Worm (Caenorhabditis elegans) whole organism, mixed stage, embryonic: ENCODE results near the gene F47B8.13.

Experiments
- M03D4.4 ChIP-seq: sonication (generic microtip); optimal IDR thresholded peaks from 2 replicates; lab custom pipeline; 2017; ENCODE audit warnings: mild to moderate bottlenecking, missing genetic modification characterization, missing compliant biosample characterization
- bed-3 ChIP-seq: fragments of 200-800 bp; sonication (Bioruptor generic); optimal IDR thresholded peaks from 3 replicates; lab custom pipeline; 2018; ENCODE audit warnings: mild to moderate bottlenecking, missing genetic modification characterization, moderate library complexity, missing compliant biosample characterization
- blmp-1 ChIP-seq: fragments of 150-350 bp; optimal IDR thresholded peaks from 2 replicates; lab custom pipeline; 2014; ENCODE audit warnings: missing biosample characterization, missing genetic modification characterization
- ceh-43 ChIP-seq: fragments of 200-800 bp; sonication (Bioruptor generic); optimal IDR thresholded peaks from 2 replicates; lab custom pipeline; 2018; ENCODE audit warnings: mild to moderate bottlenecking, missing genetic modification characterization, moderate library complexity, missing compliant biosample characterization
- ceh-83 ChIP-seq: fragments of 200-800 bp; sonication (Bioruptor generic); optimal IDR thresholded peaks from 2 replicates; lab custom pipeline; 2018; ENCODE audit warnings: mild to moderate bottlenecking, missing genetic modification characterization, missing compliant biosample characterization
- cnd-1 ChIP-seq: fragments of 200-800 bp; sonication (Bioruptor generic); optimal IDR thresholded peaks from 2 replicates; lab custom pipeline; 2018; ENCODE audit warnings: mild to moderate bottlenecking, missing genetic modification characterization, missing compliant biosample characterization
- drap-1 ChIP-seq: fragments of 200-800 bp; sonication (Bioruptor generic); optimal IDR thresholded peaks from 3 replicates; lab custom pipeline; 2018; ENCODE audit warnings: mild to moderate bottlenecking, missing genetic modification characterization, missing compliant biosample characterization
- elt-1 ChIP-seq: sonication (generic microtip); optimal IDR thresholded peaks from 2 replicates; lab custom pipeline; 2017; ENCODE audit warnings: missing genetic modification characterization, mild to moderate bottlenecking, missing compliant biosample characterization, antibody characterized with exemption, moderate library complexity, borderline replicate concordance; ENCODE audit not compliant: insufficient read depth
- elt-3 ChIP-seq: fragments of 150-350 bp; optimal IDR thresholded peaks from 2 replicates; lab custom pipeline; 2014; ENCODE audit warnings: missing biosample characterization, missing genetic modification characterization
- flh-1 ChIP-seq: fragments of 200-800 bp; sonication (Bioruptor generic); optimal IDR thresholded peaks from 2 replicates; lab custom pipeline; 2018; ENCODE audit warnings: mild to moderate bottlenecking, missing genetic modification characterization, moderate library complexity, missing compliant biosample characterization
- ham-2 ChIP-seq: fragments of 200-800 bp; sonication (Bioruptor generic); optimal IDR thresholded peaks from 2 replicates; lab custom pipeline; 2018; ENCODE audit warnings: mild to moderate bottlenecking, missing genetic modification characterization, missing compliant biosample characterization
- hlh-1 ChIP-seq: fragments of 150-350 bp; optimal IDR thresholded peaks from 2 replicates; lab custom pipeline; 2014; ENCODE audit warnings: missing biosample characterization, missing genetic modification reagents, missing genetic modification characterization
- lin-13 ChIP-seq: fragments of 150-350 bp; optimal IDR thresholded peaks from 2 replicates; lab custom pipeline; 2014; ENCODE audit warnings: missing biosample characterization, missing genetic modification characterization
- lin-32 ChIP-seq: fragments of 200-800 bp; sonication (Bioruptor generic); optimal IDR thresholded peaks from 2 replicates; lab custom pipeline; 2018; ENCODE audit warnings: mild to moderate bottlenecking, missing genetic modification characterization, missing compliant biosample characterization
- lsy-2 ChIP-seq: fragments of 150-350 bp; optimal IDR thresholded peaks from 2 replicates; lab custom pipeline; 2014; ENCODE audit warnings: missing biosample characterization, missing genetic modification characterization
- mab-5 ChIP-seq: fragments of 150-350 bp; optimal IDR thresholded peaks from 2 replicates; lab custom pipeline; 2014; ENCODE audit warnings: missing biosample characterization, missing genetic modification characterization
- mep-1 ChIP-seq: fragments of 150-350 bp; optimal IDR thresholded peaks from 2 replicates; lab custom pipeline; 2017; ENCODE audit warnings: missing biosample characterization, missing genetic modification reagents, missing genetic modification characterization, inconsistent platforms
- mls-2 ChIP-seq: sonication (generic microtip); optimal IDR thresholded peaks from 2 replicates; lab custom pipeline; 2016; ENCODE audit warnings: mild to moderate bottlenecking, missing genetic modification characterization, moderate library complexity, missing compliant biosample characterization
- nhr-12 ChIP-seq: fragments of 150-350 bp; optimal IDR thresholded peaks from 2 replicates; lab custom pipeline; 2014; ENCODE audit warnings: missing biosample characterization, missing genetic modification characterization
- nhr-2 ChIP-seq: fragments of 150-350 bp; optimal IDR thresholded peaks from 2 replicates; lab custom pipeline; 2014; ENCODE audit warnings: missing biosample characterization, missing genetic modification characterization
- nhr-28 ChIP-seq: fragments of 150-350 bp; optimal IDR thresholded peaks from 2 replicates; lab custom pipeline; 2014; ENCODE audit warnings: missing biosample characterization, missing genetic modification characterization
- nhr-76 ChIP-seq: sonication (generic microtip); optimal IDR thresholded peaks from 2 replicates; lab custom pipeline; 2017; ENCODE audit warnings: missing biosample characterization, missing genetic modification characterization
- pha-4 ChIP-seq: fragments of 150-350 bp; optimal IDR thresholded peaks from 2 replicates; lab custom pipeline; 2018; ENCODE audit warnings: missing biosample characterization, missing genetic modification reagents, missing genetic modification characterization
- sem-2 ChIP-seq: fragments of 200-800 bp; sonication (Bioruptor generic); optimal IDR thresholded peaks from 2 replicates; lab custom pipeline; 2018; ENCODE audit warnings: mild to moderate bottlenecking, missing genetic modification characterization, missing compliant biosample characterization
- snpc-4 ChIP-seq: fragments of 150-350 bp; optimal IDR thresholded peaks from 2 replicates; lab custom pipeline; 2014; ENCODE audit warnings: missing biosample characterization, missing genetic modification characterization
- sptf-1 ChIP-seq: sonication (generic microtip); optimal IDR thresholded peaks from 2 replicates; lab custom pipeline; 2017; ENCODE audit warnings: mild to moderate bottlenecking, missing genetic modification characterization, moderate library complexity, missing compliant biosample characterization
- tbx-8 ChIP-seq: fragments of 200-800 bp; sonication (Bioruptor generic); optimal IDR thresholded peaks from 2 replicates; lab custom pipeline; 2018; ENCODE audit warnings: mild to moderate bottlenecking, missing genetic modification characterization, moderate library complexity, missing compliant biosample characterization
- unc-120 ChIP-seq: sonication (generic microtip); optimal IDR thresholded peaks from 2 replicates; lab custom pipeline; 2017; ENCODE audit warnings: missing genetic modification characterization, missing compliant biosample characterization; ENCODE audit not compliant: poor library complexity, severe bottlenecking
- unc-39 ChIP-seq: fragments of 150-350 bp; optimal IDR thresholded peaks from 2 replicates; lab custom pipeline; 2014; ENCODE audit warnings: missing biosample characterization, missing genetic modification characterization
- unc-62 ChIP-seq: fragments of 150-350 bp; optimal IDR thresholded peaks from 2 replicates; lab custom pipeline; 2014; ENCODE audit warnings: missing biosample characterization, missing genetic modification reagents, missing genetic modification characterization
- zip-8 ChIP-seq: fragments of 150-350 bp; optimal IDR thresholded peaks from 2 replicates; lab custom pipeline; 2014; ENCODE audit warnings: missing biosample characterization, missing genetic modification characterization

The F47B8.13 gene

ce11 chrV:14336655-14337054 lies 17.1 kb upstream of the F47B8.13 start, which contains the start of gene srm-6:
srm-6 (plus strand) TSS chrV:14336955.
- TF ChIP-seq lsy-2, result no peak
- TF ChIP-seq unc-62 (GFP tag; lab: Kevin White, UChicago), result no peak
- TF ChIP-seq zip-8 (tag; lab: Kevin White, UChicago), result no peak
- TF ChIP-seq nhr-76 (tag; lab: Kevin White, UChicago), result no peak
- TF ChIP-seq M03D4.4 (tag; lab: Kevin White, UChicago), result no peak
- TF ChIP-seq ham-2, result no peak
- TF ChIP-seq lin-32, result no peak

ce11 chrV:14334901-14335300 lies 15.4 kb upstream of the F47B8.13 start, which contains the start of gene srm-5:
srm-5 (plus strand) TSS chrV:14335201.
- TF ChIP-seq lsy-2 (no peak), unc-120 (tag; lab: Kevin White, UChicago) (no peak), mls-2 (no peak), hlh-1 (tag; lab: Kevin White, UChicago) (no peak), tbx-8 (no peak), drap-1 (GFP tag; lab: Kevin White, UChicago) (no peak), blmp-1 (no peak), nhr-12 (no peak), sptf-1 (tag; lab: Kevin White, UChicago) (no peak), lin-32 (no peak), elt-3 (tag; lab: Kevin White, UChicago) (no peak), lin-13 (tag; lab: Kevin White, UChicago) (no peak), unc-62 (GFP tag; lab: Kevin White, UChicago) (no peak), M03D4.4 (tag; lab: Kevin White, UChicago) (no peak), unc-39 (tag; lab: Kevin White, UChicago) (no peak), bed-3 (GFP tag; lab: Kevin White, UChicago) (no peak), nhr-2 (tag; lab: Kevin White, UChicago) (no peak), sem-2 (GFP tag; lab: Kevin White, UChicago) (no peak), ceh-43 (GFP tag; lab: Kevin White, UChicago) (no peak)

- TF ChIP-seq drap-1 (GFP tag; lab: Kevin White, UChicago) (no peak), nhr-28 (tag; lab: Kevin White, UChicago) (no peak), mab-5 (tag; lab: Kevin White, UChicago) (no peak), cnd-1 (no peak), nhr-12 (no peak), nhr-2 (tag; lab: Kevin White, UChicago) (no peak), unc-39 (tag; lab: Kevin White, UChicago) (no peak), lin-13 (tag; lab: Kevin White, UChicago) (no peak), ceh-83 (no peak), pha-4 (tag; lab: Kevin White, UChicago) (no peak), lin-32 (no peak), tbx-8 (no peak), flh-1 (GFP tag; lab: Kevin White, UChicago) (no peak), mls-2 (no peak), nhr-76 (tag; lab: Kevin White, UChicago) (no peak), mep-1 (tag; lab: Kevin White, UChicago) (no peak), ham-2 (no peak), zip-8 (tag; lab: Kevin White, UChicago) (no peak)
Observed at ce11 chrV:14333116-14333515, 13.6 kb upstream of the F47B8.13 start, which contains the start of gene srm-4. srm-4 (plus strand) TSS chrV:14333416.

ce11 chrV:14331477-14331876 lies 11.9 kb upstream of the F47B8.13 start, which contains the start of gene F47B8.8:
F47B8.8 (plus strand) TSS chrV:14331733.
- TF ChIP-seq bed-3 (GFP tag; lab: Kevin White, UChicago) (no peak), tbx-8 (no peak), elt-3 (tag; lab: Kevin White, UChicago) (no peak), lin-13 (tag; lab: Kevin White, UChicago) (no peak), unc-62 (GFP tag; lab: Kevin White, UChicago) (no peak), nhr-76 (tag; lab: Kevin White, UChicago) (no peak), pha-4 (tag; lab: Kevin White, UChicago) (no peak), elt-1 (tag; lab: Kevin White, UChicago) (no peak), unc-39 (tag; lab: Kevin White, UChicago) (no peak), mls-2 (no peak), M03D4.4 (tag; lab: Kevin White, UChicago) (no peak), mep-1 (tag; lab: Kevin White, UChicago) (no peak), nhr-2 (tag; lab: Kevin White, UChicago) (no peak), snpc-4 (tag; lab: Kevin White, UChicago) (no peak), flh-1 (GFP tag; lab: Kevin White, UChicago) (no peak), hlh-1 (tag; lab: Kevin White, UChicago) (no peak)
